Fruit fly (Drosophila melanogaster): Measurements from ENCODE around the gene BicD.

- TF ChIP-seq Clk (GFP tag; optimal IDR thresholded peaks at IDR 0.05) (no peak), CG7045 (GFP tag; optimal IDR thresholded peaks at IDR 0.05) (no peak), CG7101 (tag; optimal IDR thresholded peaks at IDR 0.05) (no peak), Mnt (GFP tag; optimal IDR thresholded peaks at IDR 0.05) (no peak), CG12768 (GFP tag; optimal IDR thresholded peaks at IDR 0.05) (no peak), CG14711 (tag; optimal IDR thresholded peaks at IDR 0.05) (no peak), CG33017 (tag; optimal IDR thresholded peaks at IDR 0.05) (no peak), tj (GFP tag; optimal IDR thresholded peaks at IDR 0.05) (no peak), CG1620 (GFP tag; optimal IDR thresholded peaks at IDR 0.05) (no peak), Hr96 (GFP tag; optimal IDR thresholded peaks at IDR 0.05) (no peak), ovo (GFP tag; optimal IDR thresholded peaks at IDR 0.05) (no peak), kay (GFP tag; ENCODE audit: borderline replicate concordance) (no peak), pad (GFP tag; optimal IDR thresholded peaks at IDR 0.05) (no peak)
Observed at dm6 chr2L:17485457-17485856, 12.4 kb upstream of the BicD start, which contains the start of the genes CG43221 and CG43645.
